Fruit fly (Drosophila melanogaster) whole organism, embryonic: ENCODE results near the gene CG13392.

ENCODE experiments used
- B-H2 ChIP-seq: fragments of 200-800 bp; sonication (Bioruptor generic); optimal IDR thresholded peaks from 2 replicates; lab custom pipeline; 2018; ENCODE audit warnings: missing biosample characterization, mild to moderate bottlenecking, missing genetic modification characterization
- BEAF-32 ChIP-seq: fragments of 200-800 bp; sonication (Bioruptor generic); optimal IDR thresholded peaks from 3 replicates; lab custom pipeline; 2017; ENCODE audit warnings: missing biosample characterization, missing genetic modification characterization, mild to moderate bottlenecking, moderate library complexity, missing genetic modification reagents
- Bgb ChIP-seq: fragments of 200-800 bp; sonication (Bioruptor generic); IDR thresholded peaks from 2 replicates; pipeline ENCODE4 v1.3.6; 2022; ENCODE audit warnings: missing biosample characterization, missing genetic modification characterization; ENCODE audit not compliant: partially characterized antibody
- CG10209 ChIP-seq: fragments of 200-800 bp; sonication (Bioruptor generic); optimal IDR thresholded peaks from 3 replicates; lab custom pipeline; 2017; ENCODE audit warnings: missing biosample characterization, mild to moderate bottlenecking, missing genetic modification characterization, missing genetic modification reagents
- CG12071 ChIP-seq: fragments of 200-800 bp; sonication (Bioruptor generic); optimal IDR thresholded peaks from 3 replicates; lab custom pipeline; 2018; ENCODE audit warnings: missing biosample characterization, mild to moderate bottlenecking, missing genetic modification characterization
- CG12155 ChIP-seq: fragments of 200-800 bp; sonication (Bioruptor generic); optimal IDR thresholded peaks from 3 replicates; lab custom pipeline; 2016; ENCODE audit warnings: missing biosample characterization, missing genetic modification characterization
- CG17385 ChIP-seq: fragments of 200-800 bp; sonication (Bioruptor generic); optimal IDR thresholded peaks from 3 replicates; lab custom pipeline; 2018; ENCODE audit warnings: missing biosample characterization, mild to moderate bottlenecking, missing genetic modification characterization
- CG18599 ChIP-seq: fragments of 200-800 bp; sonication (Bioruptor generic); optimal IDR thresholded peaks from 3 replicates; lab custom pipeline; 2017; ENCODE audit warnings: missing biosample characterization, missing genetic modification characterization, mild to moderate bottlenecking, moderate library complexity, missing genetic modification reagents
- CG2120 ChIP-seq: fragments of 200-800 bp; sonication (Bioruptor generic); optimal IDR thresholded peaks from 3 replicates; lab custom pipeline; 2016; ENCODE audit warnings: missing biosample characterization, missing genetic modification characterization
- CG30020 ChIP-seq: fragments of 200-800 bp; optimal IDR thresholded peaks from 2 replicates; lab custom pipeline; 2019; ENCODE audit warnings: missing biosample characterization, mild to moderate bottlenecking, missing genetic modification characterization, moderate library complexity
- CG31224 ChIP-seq: fragments of 200-800 bp; sonication (Bioruptor generic); IDR thresholded peaks from 2 replicates; pipeline ENCODE4 v1.3.6; 2022; ENCODE audit warnings: missing biosample characterization, missing genetic modification characterization
- CG32767 ChIP-seq: fragments of 200-800 bp; sonication (Bioruptor generic); IDR thresholded peaks from 2 replicates; pipeline ENCODE4 v1.3.6; 2022; ENCODE audit warnings: missing biosample characterization, missing genetic modification characterization
- CG33557 ChIP-seq: fragments of 200-800 bp; sonication (Bioruptor generic); optimal IDR thresholded peaks from 2 replicates; lab custom pipeline; 2019; ENCODE audit warnings: missing biosample characterization, mild to moderate bottlenecking, missing genetic modification characterization, moderate library complexity
- CG43689 ChIP-seq: fragments of 200-800 bp; sonication (Bioruptor generic); IDR thresholded peaks from 2 replicates; pipeline ENCODE4 v1.3.6; 2022; ENCODE audit warnings: missing biosample characterization, missing genetic modification characterization
- CG4424 ChIP-seq: fragments of 200-800 bp; sonication (Bioruptor generic); optimal IDR thresholded peaks from 3 replicates; lab custom pipeline; 2016; ENCODE audit warnings: missing biosample characterization, missing genetic modification characterization
- CG7786 ChIP-seq: fragments of 200-800 bp; sonication (Bioruptor generic); optimal IDR thresholded peaks from 2 replicates; lab custom pipeline; 2016; ENCODE audit warnings: missing biosample characterization, missing genetic modification characterization
- CG7928 ChIP-seq: fragments of 200-800 bp; sonication (Bioruptor generic); optimal IDR thresholded peaks from 2 replicates; lab custom pipeline; 2017; ENCODE audit warnings: missing biosample characterization, mild to moderate bottlenecking, missing genetic modification characterization
- CG9727 ChIP-seq: fragments of 200-800 bp; sonication (Bioruptor generic); optimal IDR thresholded peaks from 3 replicates; lab custom pipeline; 2017; ENCODE audit warnings: missing biosample characterization, mild to moderate bottlenecking, missing genetic modification characterization
- Chrac-16 ChIP-seq: fragments of 200-800 bp; sonication (Bioruptor generic); optimal IDR thresholded peaks from 3 replicates; lab custom pipeline; 2016; ENCODE audit warnings: missing biosample characterization, missing genetic modification characterization
- CoRest ChIP-seq: fragments of 200-800 bp; sonication (Bioruptor generic); optimal IDR thresholded peaks from 3 replicates; lab custom pipeline; 2018; ENCODE audit warnings: missing biosample characterization, mild to moderate bottlenecking, missing genetic modification characterization, moderate library complexity
- Dek ChIP-seq: fragments of 200-800 bp; sonication (Bioruptor generic); optimal IDR thresholded peaks from 3 replicates; lab custom pipeline; 2019; ENCODE audit warnings: missing biosample characterization, mild to moderate bottlenecking, missing genetic modification characterization, moderate library complexity
- Dp ChIP-seq: fragments of 200-800 bp; sonication (Bioruptor generic); optimal IDR thresholded peaks from 2 replicates; lab custom pipeline; 2018; ENCODE audit warnings: missing biosample characterization, mild to moderate bottlenecking, missing genetic modification characterization, moderate library complexity
- Ets97D ChIP-seq: fragments of 200-800 bp; sonication (Bioruptor generic); optimal IDR thresholded peaks from 3 replicates; lab custom pipeline; 2016; ENCODE audit warnings: missing biosample characterization, missing genetic modification characterization
- HLH54F ChIP-seq: fragments of 200-800 bp; sonication (Bioruptor generic); optimal IDR thresholded peaks from 3 replicates; lab custom pipeline; 2016; ENCODE audit warnings: missing biosample characterization, missing genetic modification characterization
- HmgZ ChIP-seq: fragments of 200-800 bp; sonication (Bioruptor generic); optimal IDR thresholded peaks from 2 replicates; lab custom pipeline; 2018; ENCODE audit warnings: missing biosample characterization, mild to moderate bottlenecking, missing genetic modification characterization
- Hmr ChIP-seq: fragments of 200-800 bp; sonication (Bioruptor generic); optimal IDR thresholded peaks from 3 replicates; lab custom pipeline; 2017; ENCODE audit warnings: mild to moderate bottlenecking, missing biosample characterization, missing genetic modification reagents, missing genetic modification characterization
- MTF-1 ChIP-seq: fragments of 200-800 bp; sonication (Bioruptor generic); optimal IDR thresholded peaks from 2 replicates; lab custom pipeline; 2018; ENCODE audit warnings: missing biosample characterization, mild to moderate bottlenecking, missing genetic modification characterization, borderline replicate concordance
- PHDP ChIP-seq: fragments of 200-800 bp; sonication (Bioruptor generic); optimal IDR thresholded peaks from 3 replicates; lab custom pipeline; 2018; ENCODE audit warnings: missing biosample characterization, mild to moderate bottlenecking, missing genetic modification characterization, moderate library complexity
- Pdp1 ChIP-seq, 2 experiments: fragments of 200-800 bp; sonication (Bioruptor generic); optimal IDR thresholded peaks; 3 replicates each; lab custom pipeline; 2016; ENCODE audit warnings: missing biosample characterization in 2 of 2, missing genetic modification characterization in 2 of 2, mild to moderate bottlenecking in 1 of 2, moderate library complexity in 1 of 2
- Sry-β ChIP-seq: fragments of 200-800 bp; sonication (Bioruptor generic); optimal IDR thresholded peaks from 2 replicates; lab custom pipeline; 2018; ENCODE audit warnings: missing biosample characterization, mild to moderate bottlenecking, missing genetic modification characterization, moderate library complexity
- az2 ChIP-seq: fragments of 200-800 bp; sonication (Bioruptor generic); optimal IDR thresholded peaks from 3 replicates; lab custom pipeline; 2016; ENCODE audit warnings: missing biosample characterization, missing genetic modification characterization
- ci ChIP-seq: fragments of 200-800 bp; sonication (Bioruptor generic); IDR thresholded peaks from 3 replicates; pipeline ENCODE4 v1.3.6; 2022; ENCODE audit warnings: missing biosample characterization, missing genetic modification characterization
- ems ChIP-seq: fragments of 200-800 bp; sonication (Bioruptor generic); optimal IDR thresholded peaks from 3 replicates; lab custom pipeline; 2016; ENCODE audit warnings: missing biosample characterization, missing genetic modification characterization
- gfzf ChIP-seq: fragments of 200-800 bp; sonication (Bioruptor generic); optimal IDR thresholded peaks from 2 replicates; lab custom pipeline; 2016; ENCODE audit warnings: missing biosample characterization, mild to moderate bottlenecking, missing genetic modification characterization, moderate library complexity
- grau ChIP-seq: fragments of 200-800 bp; optimal IDR thresholded peaks from 3 replicates; lab custom pipeline; 2019; ENCODE audit warnings: missing biosample characterization, mild to moderate bottlenecking, missing genetic modification characterization, moderate library complexity
- gsb-n ChIP-seq: fragments of 200-800 bp; sonication (Bioruptor generic); optimal IDR thresholded peaks from 3 replicates; lab custom pipeline; 2018; ENCODE audit warnings: missing biosample characterization, mild to moderate bottlenecking, missing genetic modification characterization
- hth ChIP-seq: fragments of >200 bp; optimal IDR thresholded peaks from 2 replicates; lab custom pipeline; 2017; ENCODE audit warnings: inconsistent platforms
- lilli ChIP-seq: fragments of 200-800 bp; sonication (Bioruptor generic); optimal IDR thresholded peaks from 3 replicates; lab custom pipeline; 2016; ENCODE audit warnings: missing biosample characterization, missing genetic modification characterization
- nmo ChIP-seq: fragments of 200-800 bp; sonication (Bioruptor generic); optimal IDR thresholded peaks from 2 replicates; lab custom pipeline; 2018; ENCODE audit warnings: missing biosample characterization, mild to moderate bottlenecking, missing genetic modification characterization, moderate library complexity
- pan ChIP-seq, 4 experiments: fragments of >200 bp in 3 of 4; fragments of 200-800 bp in 1 of 4; sonication (Bioruptor generic) in 1 of 4; optimal IDR thresholded peaks in 3 of 4; IDR thresholded peaks in 1 of 4; 2 replicates each; pipeline versions ENCODE4 v1.3.6 to Lab custom; 2017 to 2022; ENCODE audit warnings: missing biosample characterization in 2 of 4, missing genetic modification characterization in 2 of 4, mixed read lengths in 1 of 4
- pros ChIP-seq: fragments of 200-800 bp; sonication (Bioruptor generic); optimal IDR thresholded peaks from 3 replicates; lab custom pipeline; 2019; ENCODE audit warnings: missing biosample characterization, mild to moderate bottlenecking, missing genetic modification characterization, moderate library complexity
- slbo ChIP-seq: fragments of 200-800 bp; sonication (Bioruptor generic); IDR thresholded peaks from 2 replicates; pipeline ENCODE4 v1.3.6; 2022; ENCODE audit warnings: missing biosample characterization, missing genetic modification characterization
- ssp ChIP-seq: fragments of 200-800 bp; sonication (Bioruptor generic); IDR thresholded peaks from 2 replicates; pipeline ENCODE4 v1.3.6; 2022; ENCODE audit warnings: missing biosample characterization, missing genetic modification characterization
- stwl ChIP-seq: fragments of 200-800 bp; sonication (Bioruptor generic); optimal IDR thresholded peaks from 3 replicates; lab custom pipeline; 2018; ENCODE audit warnings: missing biosample characterization, mild to moderate bottlenecking, missing genetic modification characterization, moderate library complexity
- unc-4 ChIP-seq: fragments of 200-800 bp; sonication (Bioruptor generic); IDR thresholded peaks from 2 replicates; pipeline ENCODE4 v1.3.6; 2022; ENCODE audit warnings: missing biosample characterization, missing genetic modification characterization; ENCODE audit not compliant: partially characterized antibody
- zfh1 ChIP-seq: fragments of 200-800 bp; sonication (Bioruptor generic); IDR thresholded peaks from 3 replicates; pipeline ENCODE4 v1.3.6; 2022; ENCODE audit warnings: missing biosample characterization, missing genetic modification characterization

Gene CG13392

dm6 chr2L:8414887-8415883 lies 32.6 kb upstream of the CG13392 start, which contains the start of the genes CG13398 and Akap200 (continued):
- TF ChIP-seq zfh1 (GFP tag; lab: Robert Waterston, UW) (no peak), grau (peak; percentile 30), CG31224 (GFP tag; lab: Robert Waterston, UW) (0 out of 2 replicates have a peak, but pooled peaks have one; percentile 28), CG17385 (GFP tag; lab: Kevin White, UChicago) (peak; percentile 23), nmo (GFP tag; lab: Kevin White, UChicago) (peak; percentile 62), CG32767 (GFP tag; lab: Robert Waterston, UW) (no peak; the same call in 1 of the 2 replicates), Chrac-16 (GFP tag; lab: Kevin White, UChicago) (no peak), CG10209 (peak; percentile 38), unc-4 (GFP tag; lab: Robert Waterston, UW) (no peak), B-H2 (peak; percentile 29), CG2120 (GFP tag; lab: Kevin White, UChicago) (peak; percentile 48), CG43689 (GFP tag; lab: Robert Waterston, UW) (no peak), CG12155 (GFP tag; lab: Kevin White, UChicago) (peak; percentile 37), CG18599 (no peak), CoRest (tag; lab: Kevin White, UChicago) (peak; percentile 70), Sry-β (peak; percentile 90), CG33557 (GFP tag; lab: Kevin White, UChicago) (peak; percentile 6), hth (lab: Kevin White, UChicago) (no peak), HmgZ (tag; lab: Kevin White, UChicago) (no peak), CG9727 (GFP tag; lab: Kevin White, UChicago) (peak; percentile 38), Pdp1 (GFP tag; optimal IDR thresholded peaks at IDR 0.05; lab: Kevin White, UChicago) (peak in 1 of 2 experiments; percentile 32), pros (GFP tag; lab: Kevin White, UChicago) (peak; percentile 24), PHDP (tag; lab: Kevin White, UChicago) (no peak), ci (GFP tag; lab: Robert Waterston, UW) (peak; percentile 49; the same call in 1 of the 3 replicates), CG7928 (GFP tag; lab: Kevin White, UChicago) (peak; percentile 55), Dek (tag; lab: Kevin White, UChicago) (no peak), Bgb (GFP tag; lab: Robert Waterston, UW) (0 out of 2 replicates have a peak, but pooled peaks have one; percentile 19), ems (GFP tag; lab: Kevin White, UChicago) (no peak), ssp (peak; percentile 36; the same call in 1 of the 2 replicates), HLH54F (GFP tag; lab: Kevin White, UChicago) (no peak), CG12071 (GFP tag; lab: Kevin White, UChicago) (no peak), BEAF-32 (GFP tag; lab: Kevin White, UChicago) (peak; percentile 16), pan (optimal IDR thresholded peaks at IDR 0.05; lab: Kevin White, UChicago) (no peak), pan (GFP tag; optimal IDR thresholded peaks at IDR 0.05 in 1 of 2, IDR thresholded peaks at IDR 0.05 in 1 of 2) (peak in 1 of 2 experiments; percentile 16), lilli (GFP tag; lab: Kevin White, UChicago) (peak; percentile 36), CG7786 (GFP tag; lab: Kevin White, UChicago) (peak; percentile 4), MTF-1 (GFP tag; lab: Kevin White, UChicago) (peak; percentile 14), CG30020 (tag; lab: Kevin White, UChicago) (peak; percentile 31), stwl (peak; percentile 1), Hmr (GFP tag; lab: Kevin White, UChicago) (peak; percentile 3), Ets97D (peak; percentile 36), az2 (peak; percentile 17), Dp (GFP tag; lab: Kevin White, UChicago) (peak; percentile 49), gfzf (GFP tag; lab: Kevin White, UChicago) (peak; percentile 80), slbo (peak; percentile 41; the same call in 1 of the 2 replicates), CG4424 (GFP tag; lab: Kevin White, UChicago) (peak; percentile 46), gsb-n (tag; lab: Kevin White, UChicago) (peak; percentile 11)
